Worm (Caenorhabditis elegans): ENCODE data around the gene aptf-3.

The aptf-3 gene

DNA sequence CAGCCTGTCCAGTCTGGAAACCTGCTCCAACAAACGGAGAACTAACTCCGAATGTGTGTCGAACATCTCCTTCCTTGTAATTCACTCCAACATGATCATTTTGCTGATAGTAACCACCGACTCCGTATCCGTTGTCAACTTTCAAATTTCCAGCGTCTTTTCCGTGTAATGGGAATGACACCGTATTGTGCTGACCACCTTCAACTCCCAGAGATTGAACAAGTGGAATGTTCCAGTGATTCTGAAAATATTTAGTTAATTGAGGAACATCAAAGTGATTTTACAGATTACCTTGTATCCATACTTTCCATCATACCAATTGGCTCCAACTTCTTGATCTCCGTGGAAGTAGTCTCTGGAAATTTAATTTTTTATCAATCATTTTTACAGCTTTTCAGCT lies 33.9 kb downstream of the aptf-3 start:
- TF ChIP-seq C08G9.2 (tag; optimal IDR thresholded peaks at IDR 0.05), result no peak

DNA sequence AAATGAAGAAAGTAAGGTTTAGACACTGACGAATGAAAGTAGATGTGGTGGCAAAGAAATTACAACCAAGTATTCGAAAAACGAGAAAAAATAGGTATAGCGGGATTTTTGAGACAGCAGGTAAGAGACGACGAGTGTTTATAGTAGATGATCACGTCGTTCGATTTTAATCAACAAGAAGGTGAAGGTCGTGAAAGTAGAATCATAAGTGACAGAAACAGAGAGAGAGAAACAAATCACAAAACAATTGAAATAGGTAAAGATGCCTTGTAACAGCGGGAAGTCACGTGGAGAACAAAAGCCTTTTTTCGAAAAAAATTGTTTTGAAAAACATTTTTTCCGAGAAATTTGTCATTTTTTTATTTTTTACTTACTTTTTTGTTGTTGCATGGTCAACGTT lies 36.1 kb downstream of the aptf-3 start, which contains the start of gene T22C8.6:
T22C8.6 (minus strand) TSS at position 194 of the 400 bp plus-strand sequence.
- TF ChIP-seq C08G9.2 (tag; optimal IDR thresholded peaks at IDR 0.05) (no peak), ceh-19 (GFP tag; optimal IDR thresholded peaks at IDR 0.05) (no peak), madf-2 (tag; optimal IDR thresholded peaks at IDR 0.05) (no peak), hlh-13 (GFP tag; optimal IDR thresholded peaks at IDR 0.05) (no peak), ceh-14 (tag; optimal IDR thresholded peaks at IDR 0.05) (no peak), ceh-9 (tag; optimal IDR thresholded peaks at IDR 0.05) (no peak), ceh-31 (tag; optimal IDR thresholded peaks at IDR 0.05) (no peak), nfya-1 (tag; optimal IDR thresholded peaks at IDR 0.05) (no peak)

- TF ChIP-seq elt-4 (tag; optimal IDR thresholded peaks at IDR 0.05) (no peak), che-1 (tag; optimal IDR thresholded peaks at IDR 0.05) (no peak), ceh-30 (tag; optimal IDR thresholded peaks at IDR 0.05) (no peak), nfya-1 (tag; optimal IDR thresholded peaks at IDR 0.05) (no peak), pag-3 (tag; optimal IDR thresholded peaks at IDR 0.05; ENCODE audit: borderline replicate concordance) (no peak), fax-1 (tag; optimal IDR thresholded peaks at IDR 0.05) (no peak), nhr-232 (tag; optimal IDR thresholded peaks at IDR 0.05) (no peak), pat-9 (tag; optimal IDR thresholded peaks at IDR 0.05) (no peak), ref-2 (tag; optimal IDR thresholded peaks at IDR 0.05) (no peak), nhr-11 (tag; optimal IDR thresholded peaks at IDR 0.05) (no peak), lim-6 (tag; optimal IDR thresholded peaks at IDR 0.05) (no peak), ceh-2 (tag; optimal IDR thresholded peaks at IDR 0.05) (no peak), C08G9.2 (tag; optimal IDR thresholded peaks at IDR 0.05) (no peak), lin-11 (tag; optimal IDR thresholded peaks at IDR 0.05) (no peak), sox-4 (tag; optimal IDR thresholded peaks at IDR 0.05) (no peak), rnt-1 (tag; optimal IDR thresholded peaks at IDR 0.05) (no peak)
These were observed 37.8 kb downstream of the aptf-3 start for ce11 chrII:8631766-8632165.

DNA sequence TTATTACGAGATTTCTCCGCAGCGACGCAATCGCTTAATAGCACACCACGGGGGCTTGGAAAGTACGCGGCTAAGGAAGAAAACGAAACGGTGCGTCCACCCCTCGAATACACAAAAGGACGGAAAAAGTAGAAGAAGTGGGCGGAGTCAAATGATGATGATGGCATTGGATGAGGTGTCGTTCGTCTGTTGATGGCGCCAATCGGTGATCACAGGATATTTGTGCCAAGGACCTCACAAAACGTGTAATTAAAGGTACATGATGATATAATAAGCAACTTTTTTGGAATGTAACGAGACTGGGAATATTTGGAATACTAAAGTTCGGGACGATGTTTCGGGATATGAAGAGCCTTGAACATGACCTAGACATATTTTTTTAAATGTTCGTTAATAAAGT lies 40.4 kb downstream of the aptf-3 start, which contains the start of gene cutl-12:
cutl-12 (minus strand) TSS at position 101 of the 400 bp plus-strand sequence.
- TF ChIP-seq sox-2 (GFP tag; IDR thresholded peaks at IDR 0.05) (no peak), Y22D7AL.16 (tag; optimal IDR thresholded peaks at IDR 0.05) (no peak), unc-86 (tag; optimal IDR thresholded peaks at IDR 0.05) (no peak), pag-3 (tag; optimal IDR thresholded peaks at IDR 0.05; ENCODE audit: borderline replicate concordance) (no peak), mec-3 (tag; optimal IDR thresholded peaks at IDR 0.05; ENCODE audit: borderline replicate concordance) (no peak), ceh-19 (GFP tag; optimal IDR thresholded peaks at IDR 0.05) (no peak), npax-4 (tag; optimal IDR thresholded peaks at IDR 0.05) (no peak), lim-6 (tag; optimal IDR thresholded peaks at IDR 0.05) (no peak), ets-4 (tag; optimal IDR thresholded peaks at IDR 0.05) (no peak), ceh-45 (GFP tag; IDR thresholded peaks at IDR 0.05) (no peak), pha-4 (tag; optimal IDR thresholded peaks at IDR 0.05) (no peak), tbx-7 (tag; optimal IDR thresholded peaks at IDR 0.05) (no peak)

DNA sequence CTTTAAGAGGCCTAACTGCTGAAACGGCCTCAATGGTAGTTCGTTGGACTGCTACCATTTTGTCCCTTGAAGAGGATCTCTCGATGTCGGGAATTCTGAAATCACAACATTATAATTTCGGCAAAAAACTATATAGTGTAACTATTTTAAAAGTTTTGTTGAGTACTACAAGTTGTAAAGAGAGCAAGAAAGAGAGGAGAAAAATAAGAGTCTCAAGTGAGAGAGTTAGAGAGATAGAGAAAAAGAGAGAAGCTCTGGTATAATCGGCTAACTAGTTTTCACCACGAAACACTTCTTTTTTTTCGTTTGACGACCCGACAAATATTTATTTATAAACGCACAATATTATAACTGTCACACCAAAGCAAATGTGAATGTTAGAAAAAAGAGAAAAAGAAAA lies 43.6 kb downstream of the aptf-3 start, which contains the start of gene vab-9:
vab-9 (minus strand) TSS at position 101 of the 400 bp plus-strand sequence.
- no peak for TF ChIP-seq ceh-14 (tag; optimal IDR thresholded peaks at IDR 0.05)
- TF ChIP-seq F13H6.1 (tag; optimal IDR thresholded peaks at IDR 0.05), result no peak
- TF ChIP-seq K02D7.2 (tag; optimal IDR thresholded peaks at IDR 0.05), result no peak
- no peak for TF ChIP-seq ama-1 (optimal IDR thresholded peaks at IDR 0.05)
- TF ChIP-seq ceh-19 (GFP tag; optimal IDR thresholded peaks at IDR 0.05), result no peak
- TF ChIP-seq unc-86 (tag; optimal IDR thresholded peaks at IDR 0.05), result no peak
- TF ChIP-seq ceh-18 (tag; optimal IDR thresholded peaks at IDR 0.05), result no peak
- TF ChIP-seq ceh-45 (GFP tag; IDR thresholded peaks at IDR 0.05), result no peak
- no peak for TF ChIP-seq C38D4.7 (GFP tag; optimal IDR thresholded peaks at IDR 0.05)
- TF ChIP-seq ceh-24 (tag; optimal IDR thresholded peaks at IDR 0.05), result no peak
- no peak for TF ChIP-seq tbx-2 (tag; optimal IDR thresholded peaks at IDR 0.05)
- no peak for TF ChIP-seq fax-1 (tag; optimal IDR thresholded peaks at IDR 0.05)
- TF ChIP-seq sdc-2 (tag; optimal IDR thresholded peaks at IDR 0.05), result no peak
- no peak for TF ChIP-seq ceh-48 (tag; optimal IDR thresholded peaks at IDR 0.05)
- TF ChIP-seq ceh-31 (tag; optimal IDR thresholded peaks at IDR 0.05), result no peak
- no peak for TF ChIP-seq pqm-1 (tag; optimal IDR thresholded peaks at IDR 0.05)
- no peak for TF ChIP-seq unc-42 (tag; optimal IDR thresholded peaks at IDR 0.05)
- no peak for TF ChIP-seq rnt-1 (tag; optimal IDR thresholded peaks at IDR 0.05)
- no peak for TF ChIP-seq ztf-16 (tag; optimal IDR thresholded peaks at IDR 0.05)
